Fruit fly (Drosophila melanogaster) whole organism, embryonic: ENCODE data around the gene Cdc7.

Experiments used
- B-H1 ChIP-seq: fragments of 200-800 bp; sonication (Bioruptor generic); IDR thresholded peaks from 3 replicates; pipeline ENCODE4 v1.3.6; 2022; ENCODE audit warnings: missing biosample characterization, missing genetic modification characterization
- CG10654 ChIP-seq: fragments of 200-800 bp; sonication (Bioruptor generic); optimal IDR thresholded peaks from 2 replicates; lab custom pipeline; 2016; ENCODE audit warnings: missing biosample characterization, missing genetic modification characterization
- CG12299 ChIP-seq: fragments of 200-800 bp; sonication (Bioruptor generic); optimal IDR thresholded peaks from 2 replicates; lab custom pipeline; 2018; ENCODE audit warnings: missing biosample characterization, mild to moderate bottlenecking, missing genetic modification characterization
- CG13624 ChIP-seq: fragments of 200-800 bp; sonication (Bioruptor generic); optimal IDR thresholded peaks from 2 replicates; lab custom pipeline; 2016; ENCODE audit warnings: missing biosample characterization, missing genetic modification characterization
- CG14965 ChIP-seq: fragments of 200-800 bp; sonication (Bioruptor generic); optimal IDR thresholded peaks from 2 replicates; lab custom pipeline; 2016; ENCODE audit warnings: missing biosample characterization, missing genetic modification characterization, borderline replicate concordance
- CG15514 ChIP-seq: fragments of 200-800 bp; sonication (Bioruptor generic); optimal IDR thresholded peaks from 3 replicates; lab custom pipeline; 2017; ENCODE audit warnings: missing biosample characterization, missing genetic modification characterization, mild to moderate bottlenecking, moderate library complexity, missing genetic modification reagents
- CG16815 ChIP-seq: fragments of 200-800 bp; sonication (Bioruptor generic); optimal IDR thresholded peaks from 3 replicates; lab custom pipeline; 2017; ENCODE audit warnings: missing biosample characterization, mild to moderate bottlenecking, missing genetic modification characterization
- CG17829 ChIP-seq: fragments of 200-800 bp; optimal IDR thresholded peaks from 2 replicates; lab custom pipeline; 2019; ENCODE audit warnings: missing biosample characterization, mild to moderate bottlenecking, missing genetic modification characterization, moderate library complexity
- CG2129 ChIP-seq: fragments of 200-800 bp; sonication (Bioruptor generic); IDR thresholded peaks from 2 replicates; pipeline ENCODE4 v1.3.6; 2022; ENCODE audit warnings: missing biosample characterization, missing genetic modification characterization; ENCODE audit not compliant: partially characterized antibody
- CG3995 ChIP-seq: fragments of 200-800 bp; sonication (Bioruptor generic); optimal IDR thresholded peaks from 3 replicates; lab custom pipeline; 2016; ENCODE audit warnings: missing biosample characterization, missing genetic modification characterization
- CG42726 ChIP-seq: fragments of 200-800 bp; sonication (Bioruptor generic); IDR thresholded peaks from 2 replicates; pipeline ENCODE4 v1.3.6; 2022; ENCODE audit warnings: missing biosample characterization, missing genetic modification characterization; ENCODE audit not compliant: partially characterized antibody
- CG4424 ChIP-seq: fragments of 200-800 bp; sonication (Bioruptor generic); optimal IDR thresholded peaks from 3 replicates; lab custom pipeline; 2016; ENCODE audit warnings: missing biosample characterization, missing genetic modification characterization
- CG4617 ChIP-seq: fragments of 200-800 bp; sonication (Bioruptor generic); optimal IDR thresholded peaks from 3 replicates; lab custom pipeline; 2016; ENCODE audit warnings: missing biosample characterization, missing genetic modification characterization, borderline replicate concordance
- CG7963 ChIP-seq: fragments of 200-800 bp; sonication (Bioruptor generic); IDR thresholded peaks from 3 replicates; pipeline ENCODE4 v1.3.6; 2022; ENCODE audit warnings: missing biosample characterization, missing genetic modification characterization; ENCODE audit not compliant: partially characterized antibody
- CG8388 ChIP-seq: fragments of 200-800 bp; sonication (Bioruptor generic); optimal IDR thresholded peaks from 2 replicates; lab custom pipeline; 2019; ENCODE audit warnings: missing biosample characterization, mild to moderate bottlenecking, missing genetic modification characterization, moderate library complexity
- CG9437 ChIP-seq: fragments of 200-800 bp; sonication (Bioruptor generic); optimal IDR thresholded peaks from 2 replicates; lab custom pipeline; 2018; ENCODE audit warnings: missing biosample characterization, mild to moderate bottlenecking, missing genetic modification characterization
- CG9797 ChIP-seq: fragments of 200-800 bp; sonication (Bioruptor generic); optimal IDR thresholded peaks from 3 replicates; lab custom pipeline; 2018; ENCODE audit warnings: missing biosample characterization, mild to moderate bottlenecking, missing genetic modification characterization
- Drgx ChIP-seq: fragments of 200-800 bp; sonication (Bioruptor generic); IDR thresholded peaks from 2 replicates; pipeline ENCODE4 v1.3.6; 2022; ENCODE audit warnings: missing biosample characterization, missing genetic modification characterization
- Elba2 ChIP-seq: fragments of 200-800 bp; sonication (Bioruptor generic); optimal IDR thresholded peaks from 3 replicates; lab custom pipeline; 2016; ENCODE audit warnings: missing biosample characterization, missing genetic modification characterization
- Ets65A ChIP-seq: fragments of 200-800 bp; sonication (Bioruptor generic); peaks from one replicate; lab custom pipeline; 2016; ENCODE audit warnings: missing biosample characterization, missing genetic modification characterization
- Fer2 ChIP-seq: fragments of 200-800 bp; sonication (Bioruptor generic); optimal IDR thresholded peaks from 2 replicates; lab custom pipeline; 2018; ENCODE audit warnings: missing biosample characterization, mild to moderate bottlenecking, missing genetic modification characterization, moderate library complexity
- Gug ChIP-seq: fragments of 200-800 bp; sonication (Bioruptor generic); IDR thresholded peaks from 4 replicates; pipeline ENCODE4 v1.3.6; 2022; ENCODE audit warnings: missing biosample characterization, missing genetic modification characterization
- HLH54F ChIP-seq: fragments of 200-800 bp; sonication (Bioruptor generic); optimal IDR thresholded peaks from 3 replicates; lab custom pipeline; 2016; ENCODE audit warnings: missing biosample characterization, missing genetic modification characterization
- HmgZ ChIP-seq: fragments of 200-800 bp; sonication (Bioruptor generic); optimal IDR thresholded peaks from 2 replicates; lab custom pipeline; 2018; ENCODE audit warnings: missing biosample characterization, mild to moderate bottlenecking, missing genetic modification characterization
- Meics ChIP-seq: fragments of 200-800 bp; sonication (Bioruptor generic); optimal IDR thresholded peaks from 2 replicates; lab custom pipeline; 2017; ENCODE audit warnings: missing biosample characterization, mild to moderate bottlenecking, missing genetic modification characterization
- NC2α ChIP-seq: fragments of 200-800 bp; sonication (Bioruptor generic); optimal IDR thresholded peaks from 2 replicates; lab custom pipeline; 2016; ENCODE audit warnings: missing biosample characterization, missing genetic modification characterization
- NFAT ChIP-seq: fragments of 200-800 bp; sonication (Bioruptor generic); IDR thresholded peaks from 2 replicates; pipeline ENCODE4 v1.3.6; 2022; ENCODE audit warnings: missing biosample characterization, missing genetic modification characterization
- Nf-YB ChIP-seq: fragments of 200-800 bp; sonication (Bioruptor generic); optimal IDR thresholded peaks from 3 replicates; lab custom pipeline; 2019; ENCODE audit warnings: missing biosample characterization, mild to moderate bottlenecking, missing genetic modification characterization, moderate library complexity
- Nf-YC ChIP-seq: fragments of 200-800 bp; optimal IDR thresholded peaks from 3 replicates; lab custom pipeline; 2019; ENCODE audit warnings: missing biosample characterization, mild to moderate bottlenecking, missing genetic modification characterization, moderate library complexity
- PHDP ChIP-seq: fragments of 200-800 bp; sonication (Bioruptor generic); optimal IDR thresholded peaks from 3 replicates; lab custom pipeline; 2018; ENCODE audit warnings: missing biosample characterization, mild to moderate bottlenecking, missing genetic modification characterization, moderate library complexity
- Trl ChIP-seq, 3 experiments: fragments of >200 bp in 2 of 3; fragments of 200-800 bp in 1 of 3; sonication (Bioruptor generic) in 1 of 3; optimal IDR thresholded peaks; 2 replicates in 1 of 3; 3 replicates in 2 of 3; lab custom pipeline; 2016 to 2017; ENCODE audit warnings: missing biosample characterization in 1 of 3, missing genetic modification characterization in 1 of 3
- ato ChIP-seq: fragments of 200-800 bp; sonication (Bioruptor generic); IDR thresholded peaks from 2 replicates; pipeline ENCODE4 v1.3.6; 2022; ENCODE audit warnings: missing biosample characterization, missing genetic modification characterization; ENCODE audit not compliant: partially characterized antibody
- caup ChIP-seq: fragments of 200-800 bp; sonication (Bioruptor generic); optimal IDR thresholded peaks from 3 replicates; lab custom pipeline; 2017; ENCODE audit warnings: missing biosample characterization, mild to moderate bottlenecking, missing genetic modification characterization, moderate library complexity; ENCODE audit not compliant: severe bottlenecking
- chm ChIP-seq: fragments of 200-800 bp; sonication (Bioruptor generic); IDR thresholded peaks from 2 replicates; pipeline ENCODE4 v1.3.6; 2022; ENCODE audit warnings: missing biosample characterization, missing genetic modification characterization
- da ChIP-seq: fragments of 200-800 bp; sonication (Bioruptor generic); optimal IDR thresholded peaks from 2 replicates; lab custom pipeline; 2016; ENCODE audit warnings: missing biosample characterization, missing genetic modification characterization
- dm ChIP-seq: fragments of 200-800 bp; sonication (Bioruptor generic); optimal IDR thresholded peaks from 3 replicates; lab custom pipeline; 2016; ENCODE audit warnings: missing biosample characterization, missing genetic modification characterization
- gce ChIP-seq: fragments of 200-800 bp; sonication (Bioruptor generic); IDR thresholded peaks from 3 replicates; pipeline ENCODE4 v1.3.6; 2022; ENCODE audit warnings: missing biosample characterization, missing genetic modification characterization
- ind ChIP-seq: fragments of 200-800 bp; sonication (Bioruptor generic); optimal IDR thresholded peaks from 3 replicates; lab custom pipeline; 2016; ENCODE audit warnings: missing biosample characterization, missing genetic modification characterization
- inv ChIP-seq: fragments of 200-800 bp; sonication (Bioruptor generic); IDR thresholded peaks from 2 replicates; pipeline ENCODE4 v1.3.6; 2022; ENCODE audit warnings: missing biosample characterization, missing genetic modification characterization; ENCODE audit not compliant: partially characterized antibody
- mam ChIP-seq: fragments of 200-800 bp; sonication (Bioruptor generic); optimal IDR thresholded peaks from 3 replicates; lab custom pipeline; 2016; ENCODE audit warnings: missing biosample characterization, missing genetic modification characterization
- nerfin-2 ChIP-seq: fragments of 200-800 bp; sonication (Bioruptor generic); IDR thresholded peaks from 2 replicates; pipeline ENCODE4 v1.3.6; 2022; ENCODE audit warnings: missing biosample characterization, missing genetic modification characterization; ENCODE audit not compliant: partially characterized antibody
- p53 ChIP-seq: fragments of 200-800 bp; sonication (Bioruptor generic); optimal IDR thresholded peaks from 2 replicates; lab custom pipeline; 2016; ENCODE audit warnings: missing biosample characterization, missing genetic modification characterization
- pzg ChIP-seq: fragments of 200-800 bp; sonication (Bioruptor generic); optimal IDR thresholded peaks from 3 replicates; lab custom pipeline; 2018; ENCODE audit warnings: missing biosample characterization, mild to moderate bottlenecking, missing genetic modification characterization, moderate library complexity
- sim ChIP-seq: fragments of 200-800 bp; sonication (Bioruptor generic); IDR thresholded peaks from 2 replicates; pipeline ENCODE4 v1.3.6; 2022; ENCODE audit warnings: missing biosample characterization, missing genetic modification characterization
- sna ChIP-seq: fragments of 200-800 bp; sonication (Bioruptor generic); IDR thresholded peaks from 2 replicates; pipeline ENCODE4 v1.3.6; 2022; ENCODE audit warnings: missing biosample characterization, missing genetic modification characterization; ENCODE audit not compliant: partially characterized antibody
- ssp ChIP-seq: fragments of 200-800 bp; sonication (Bioruptor generic); IDR thresholded peaks from 2 replicates; pipeline ENCODE4 v1.3.6; 2022; ENCODE audit warnings: missing biosample characterization, missing genetic modification characterization
- stwl ChIP-seq: fragments of 200-800 bp; sonication (Bioruptor generic); optimal IDR thresholded peaks from 3 replicates; lab custom pipeline; 2018; ENCODE audit warnings: missing biosample characterization, mild to moderate bottlenecking, missing genetic modification characterization, moderate library complexity
- tup ChIP-seq: fragments of 200-800 bp; sonication (Bioruptor generic); optimal IDR thresholded peaks from 2 replicates; lab custom pipeline; 2016; ENCODE audit warnings: missing biosample characterization, mild to moderate bottlenecking, missing genetic modification characterization, moderate library complexity
- tx ChIP-seq: fragments of 200-800 bp; sonication (Bioruptor generic); optimal IDR thresholded peaks from 2 replicates; lab custom pipeline; 2016; ENCODE audit warnings: missing biosample characterization, missing genetic modification characterization
- zfh1 ChIP-seq: fragments of 200-800 bp; sonication (Bioruptor generic); IDR thresholded peaks from 3 replicates; pipeline ENCODE4 v1.3.6; 2022; ENCODE audit warnings: missing biosample characterization, missing genetic modification characterization

Cdc7 gene

dm6 chrX:6694979-6695388 lies 40.6 kb downstream of the Cdc7 start, which contains the start of gene CG14442 (continued):
- TF ChIP-seq mam (GFP tag; lab: Kevin White, UChicago) (peak; percentile 11), zfh1 (GFP tag; lab: Robert Waterston, UW) (peak; percentile 49; the same call in 1 of the 3 replicates), caup (GFP tag; lab: Kevin White, UChicago) (peak; percentile 38), B-H1 (GFP tag; lab: Robert Waterston, UW) (no peak; the same call in 2 of the 3 replicates), CG2129 (GFP tag; lab: Robert Waterston, UW) (peak; percentile 87), HLH54F (peak; percentile 32), PHDP (peak; percentile 20), CG15514 (GFP tag; lab: Kevin White, UChicago) (peak; percentile 65), Nf-YB (no peak), NFAT (GFP tag; lab: Robert Waterston, UW) (peak; percentile 22; the same call in 1 of the 2 replicates), Ets65A (peak; percentile 76), CG13624 (GFP tag; lab: Kevin White, UChicago) (peak; percentile 6), Trl (optimal IDR thresholded peaks at IDR 0.05; lab: Kevin White, UChicago) (no peak), Trl (GFP tag; optimal IDR thresholded peaks at IDR 0.05; lab: Kevin White, UChicago) (peak; percentile 0), ssp (peak; percentile 28; the same call in 1 of the 2 replicates), ato (GFP tag; lab: Robert Waterston, UW) (peak; percentile 91), Drgx (no peak), CG12299 (peak; percentile 29), pzg (peak; percentile 66), NC2α (GFP tag; lab: Kevin White, UChicago) (no peak), CG16815 (no peak), da (GFP tag; lab: Kevin White, UChicago) (no peak), CG42726 (peak; percentile 86), dm (no peak), sim (no peak), tx (GFP tag; lab: Kevin White, UChicago) (no peak), CG4424 (GFP tag; lab: Kevin White, UChicago) (peak; percentile 30), CG7963 (GFP tag; lab: Robert Waterston, UW) (peak; percentile 87), Nf-YC (tag; lab: Kevin White, UChicago) (peak; percentile 27), CG17829 (tag; lab: Kevin White, UChicago) (peak; percentile 50), stwl (peak; percentile 98), CG9797 (GFP tag; lab: Kevin White, UChicago) (peak; percentile 40), nerfin-2 (GFP tag; lab: Robert Waterston, UW) (peak; percentile 95), sna (GFP tag; lab: Robert Waterston, UW) (peak; percentile 94), CG8388 (GFP tag; lab: Kevin White, UChicago) (no peak), Gug (GFP tag; lab: Robert Waterston, UW) (peak; percentile 34; the same call in 1 of the 4 replicates), Fer2 (tag; lab: Kevin White, UChicago) (no peak), CG4617 (GFP tag; lab: Kevin White, UChicago) (peak; percentile 33), CG9437 (GFP tag; lab: Kevin White, UChicago) (peak; percentile 55), inv (GFP tag; lab: Robert Waterston, UW) (peak; percentile 90), chm (no peak), HmgZ (no peak), CG10654 (GFP tag; lab: Kevin White, UChicago) (peak; percentile 11), tup (GFP tag; lab: Kevin White, UChicago) (no peak), CG3995 (GFP tag; lab: Kevin White, UChicago) (peak; percentile 45), gce (GFP tag; lab: Robert Waterston, UW) (no peak), ind (peak; percentile 21), Meics (GFP tag; lab: Kevin White, UChicago) (peak; percentile 11), Elba2 (GFP tag; lab: Kevin White, UChicago) (peak; percentile 4), CG14965 (no peak), p53 (GFP tag; lab: Kevin White, UChicago) (no peak)
